Worm (Caenorhabditis elegans) whole organism, L4 larva: ENCODE data around the gene R09E10.13.

Experiments
- D1046.2 ChIP-seq: fragments of 200-800 bp; sonication (Bioruptor generic); IDR thresholded peaks from 2 replicates; pipeline ENCODE4 v1.3.6; 2022; ENCODE audit warnings: missing genetic modification characterization, missing compliant biosample characterization
- F26F4.8 ChIP-seq: fragments of 200-800 bp; sonication (Bioruptor generic); conservative IDR thresholded peaks from 2 replicates; pipeline ENCODE4 v1.3.6; 2022; ENCODE audit warnings: missing genetic modification characterization, missing compliant biosample characterization
- F44E2.7 ChIP-seq: fragments of 200-800 bp; sonication (Bioruptor generic); IDR thresholded peaks from 2 replicates; pipeline ENCODE4 v2.1.2; 2022; ENCODE audit warnings: missing genetic modification characterization, missing compliant biosample characterization
- F49E8.2 ChIP-seq: sonication (generic microtip); optimal IDR thresholded peaks from 2 replicates; lab custom pipeline; 2016; ENCODE audit warnings: missing compliant biosample characterization, mild to moderate bottlenecking, missing genetic modification characterization, borderline replicate concordance
- R02D3.7 ChIP-seq: fragments of 150-350 bp; sonication (generic microtip); optimal IDR thresholded peaks from 3 replicates; lab custom pipeline; 2014; ENCODE audit warnings: missing biosample characterization, missing genetic modification characterization
- T26A8.4 ChIP-seq: fragments of 200-800 bp; sonication (Bioruptor generic); IDR thresholded peaks from 2 replicates; pipeline ENCODE4 v1.3.6; 2022; ENCODE audit warnings: missing genetic modification characterization, missing compliant biosample characterization
- Y48G9A.11 ChIP-seq: fragments of 200-800 bp; sonication (Bioruptor generic); IDR thresholded peaks from 2 replicates; pipeline ENCODE4 v1.3.6; 2022; ENCODE audit warnings: missing genetic modification reagents, missing genetic modification characterization, missing compliant biosample characterization
- Y75B8A.6 ChIP-seq: fragments of 200-800 bp; sonication (Bioruptor generic); IDR thresholded peaks from 2 replicates; pipeline ENCODE4 v1.3.6; 2022; ENCODE audit warnings: missing genetic modification reagents, missing genetic modification characterization, missing compliant biosample characterization
- ZK337.2 ChIP-seq: fragments of 200-800 bp; sonication (Bioruptor generic); IDR thresholded peaks from 2 replicates; pipeline ENCODE4 v1.3.6; 2022; ENCODE audit warnings: missing genetic modification reagents, missing genetic modification characterization, missing compliant biosample characterization
- ceh-44 ChIP-seq: fragments of 200-800 bp; sonication (Bioruptor generic); IDR thresholded peaks from 2 replicates; pipeline ENCODE4 v1.3.6; 2022; ENCODE audit warnings: missing genetic modification reagents, missing genetic modification characterization, missing compliant biosample characterization
- ctbp-1 ChIP-seq: fragments of 200-800 bp; sonication (Bioruptor generic); IDR thresholded peaks from 2 replicates; pipeline ENCODE4 v1.3.6; 2022; ENCODE audit warnings: missing genetic modification reagents, missing genetic modification characterization, missing compliant biosample characterization
- daf-16 ChIP-seq, 3 experiments: sonication (generic microtip); optimal IDR thresholded peaks; 2 replicates each; lab custom pipeline; 2016 to 2017; ENCODE audit warnings: missing genetic modification characterization in 3 of 3, missing genetic modification reagents in 3 of 3, mild to moderate bottlenecking in 2 of 3, missing compliant biosample characterization in 2 of 3, missing biosample characterization in 1 of 3, moderate library complexity in 1 of 3
- daf-19 ChIP-seq: fragments of 200-800 bp; sonication (Bioruptor generic); conservative IDR thresholded peaks from 2 replicates; pipeline ENCODE4 v1.3.6; 2022; ENCODE audit warnings: missing genetic modification characterization, missing compliant biosample characterization
- gei-8 ChIP-seq: fragments of 200-800 bp; sonication (Bioruptor generic); optimal IDR thresholded peaks from 2 replicates; lab custom pipeline; 2018; ENCODE audit warnings: mild to moderate bottlenecking, missing genetic modification characterization, missing compliant biosample characterization
- hif-1 ChIP-seq, 2 experiments: sonication (generic microtip); optimal IDR thresholded peaks; 2 replicates each; lab custom pipeline; 2016 to 2017; ENCODE audit warnings: missing compliant biosample characterization in 2 of 2, missing genetic modification characterization in 2 of 2, missing genetic modification reagents in 2 of 2, missing genotype in 2 of 2, mild to moderate bottlenecking in 1 of 2
- hlh-11 ChIP-seq: fragments of 200-800 bp; sonication (Bioruptor generic); optimal IDR thresholded peaks from 2 replicates; lab custom pipeline; 2018; ENCODE audit warnings: mild to moderate bottlenecking, missing genetic modification characterization, missing compliant biosample characterization
- hlh-30 ChIP-seq: sonication (generic microtip); optimal IDR thresholded peaks from 2 replicates; lab custom pipeline; 2017; ENCODE audit warnings: antibody characterized with exemption, mild to moderate bottlenecking, missing genetic modification characterization, missing compliant biosample characterization; ENCODE audit not compliant: insufficient read depth
- hmg-1.1 ChIP-seq: fragments of 200-800 bp; sonication (Bioruptor generic); IDR thresholded peaks from 2 replicates; pipeline ENCODE4 v1.3.6; 2022; ENCODE audit warnings: missing genetic modification reagents, missing genetic modification characterization, missing compliant biosample characterization
- lim-7 ChIP-seq: fragments of 200-800 bp; sonication (Bioruptor generic); IDR thresholded peaks from 2 replicates; pipeline ENCODE4 v1.3.6; 2022; ENCODE audit warnings: missing genetic modification characterization, missing compliant biosample characterization
- lin-29 ChIP-seq: fragments of 200-800 bp; sonication (Bioruptor generic); IDR thresholded peaks from 2 replicates; pipeline ENCODE4 v1.3.6; 2022; ENCODE audit warnings: missing genetic modification reagents, missing genetic modification characterization, missing compliant biosample characterization
- lin-38 ChIP-seq: fragments of 200-800 bp; sonication (Bioruptor generic); IDR thresholded peaks from 2 replicates; pipeline ENCODE4 v1.3.6; 2022; ENCODE audit warnings: missing genetic modification reagents, missing genetic modification characterization, missing compliant biosample characterization
- madf-5 ChIP-seq, 2 experiments: fragments of 200-800 bp; sonication (Bioruptor generic); IDR thresholded peaks; 2 replicates each; pipeline ENCODE4 v1.3.6; 2022; ENCODE audit warnings: missing compliant biosample characterization in 2 of 2, missing genetic modification characterization in 2 of 2
- madf-9 ChIP-seq: fragments of 200-800 bp; sonication (Bioruptor generic); conservative IDR thresholded peaks from 2 replicates; pipeline ENCODE4 v1.3.6; 2022; ENCODE audit warnings: missing genetic modification reagents, missing genetic modification characterization, missing compliant biosample characterization
- mdt-29 ChIP-seq: fragments of 200-800 bp; sonication (Bioruptor generic); IDR thresholded peaks from 2 replicates; pipeline ENCODE4 v1.3.6; 2022; ENCODE audit warnings: missing genetic modification reagents, missing genetic modification characterization, missing compliant biosample characterization
- mes-2 ChIP-seq: sonication (generic microtip); optimal IDR thresholded peaks from 2 replicates; lab custom pipeline; 2016; ENCODE audit warnings: missing genotype, mild to moderate bottlenecking, missing genetic modification characterization, missing compliant biosample characterization; ENCODE audit not compliant: poor library complexity, severe bottlenecking
- mxl-2 ChIP-seq: fragments of 200-800 bp; sonication (Bioruptor generic); conservative IDR thresholded peaks from 2 replicates; pipeline ENCODE4 v1.3.6; 2022; ENCODE audit warnings: missing genetic modification reagents, missing genetic modification characterization, missing compliant biosample characterization
- mxl-3 ChIP-seq: fragments of 200-800 bp; sonication (Bioruptor generic); optimal IDR thresholded peaks from 2 replicates; lab custom pipeline; 2018; ENCODE audit warnings: mild to moderate bottlenecking, missing genetic modification characterization, missing compliant biosample characterization
- nhr-11 ChIP-seq: fragments of 150-350 bp; optimal IDR thresholded peaks from 2 replicates; lab custom pipeline; 2014; ENCODE audit warnings: missing biosample characterization, missing genetic modification characterization
- nhr-111 ChIP-seq: fragments of 200-800 bp; sonication (Bioruptor generic); optimal IDR thresholded peaks from 2 replicates; lab custom pipeline; 2018; ENCODE audit warnings: mild to moderate bottlenecking, missing genetic modification characterization, missing compliant biosample characterization
- nhr-28 ChIP-seq: fragments of 150-350 bp; optimal IDR thresholded peaks from 2 replicates; lab custom pipeline; 2014; ENCODE audit warnings: missing biosample characterization, missing genetic modification characterization
- nhr-41 ChIP-seq: fragments of 200-800 bp; sonication (Bioruptor generic); IDR thresholded peaks from 2 replicates; pipeline ENCODE4 v1.3.6; 2022; ENCODE audit warnings: missing genetic modification reagents, missing genetic modification characterization, missing compliant biosample characterization
- nhr-48 ChIP-seq: sonication (generic microtip); optimal IDR thresholded peaks from 2 replicates; lab custom pipeline; 2016; ENCODE audit warnings: mild to moderate bottlenecking, missing genetic modification characterization, missing compliant biosample characterization
- nhr-6 ChIP-seq: fragments of 150-350 bp; optimal IDR thresholded peaks from 2 replicates; lab custom pipeline; 2014; ENCODE audit warnings: missing biosample characterization, missing genetic modification characterization
- nhr-77 ChIP-seq: fragments of 150-350 bp; optimal IDR thresholded peaks from 2 replicates; lab custom pipeline; 2014; ENCODE audit warnings: missing biosample characterization, missing genetic modification characterization
- pqm-1 ChIP-seq: sonication (generic microtip); optimal IDR thresholded peaks from 2 replicates; lab custom pipeline; 2017; ENCODE audit warnings: missing biosample characterization, missing genetic modification characterization
- saeg-2 ChIP-seq: fragments of 200-800 bp; sonication (Bioruptor generic); IDR thresholded peaks from 2 replicates; pipeline ENCODE4 v1.3.6; 2022; ENCODE audit warnings: missing genetic modification reagents, missing genetic modification characterization, missing compliant biosample characterization
- skn-1 ChIP-seq: fragments of 150-350 bp; optimal IDR thresholded peaks from 2 replicates; lab custom pipeline; 2014; ENCODE audit warnings: missing biosample characterization, missing genetic modification characterization
- snpc-1.2 ChIP-seq: fragments of 200-800 bp; sonication (Bioruptor generic); IDR thresholded peaks from 2 replicates; pipeline ENCODE4 v1.3.6; 2022; ENCODE audit warnings: missing genetic modification reagents, missing genetic modification characterization, missing compliant biosample characterization
- spr-3 ChIP-seq: fragments of 200-800 bp; sonication (Bioruptor generic); optimal IDR thresholded peaks from 2 replicates; lab custom pipeline; 2018; ENCODE audit warnings: mild to moderate bottlenecking, missing genetic modification characterization, missing compliant biosample characterization
- unc-62 ChIP-seq, 3 experiments: fragments of 150-350 bp in 1 of 3; sonication (generic microtip); optimal IDR thresholded peaks in 2 of 3; peaks in 1 of 3; 1 replicate in 1 of 3; 2 replicates in 2 of 3; lab custom pipeline; 2014 to 2017; ENCODE audit warnings: missing biosample characterization in 3 of 3, missing genetic modification characterization in 3 of 3, missing genetic modification reagents in 3 of 3, missing genotype in 1 of 3
- vab-7 ChIP-seq: fragments of 200-800 bp; sonication (Bioruptor generic); IDR thresholded peaks from 2 replicates; pipeline ENCODE4 v1.3.6; 2022; ENCODE audit warnings: missing genetic modification reagents, missing genetic modification characterization, missing compliant biosample characterization
- zag-1 ChIP-seq: fragments of 150-350 bp; optimal IDR thresholded peaks from 2 replicates; lab custom pipeline; 2014; ENCODE audit warnings: missing biosample characterization, missing genetic modification characterization
- zfp-3 ChIP-seq: fragments of 200-800 bp; sonication (Bioruptor generic); conservative IDR thresholded peaks from 2 replicates; pipeline ENCODE4 v1.3.6; 2022; ENCODE audit warnings: missing genetic modification reagents, missing genetic modification characterization, missing compliant biosample characterization
- zip-11 ChIP-seq: fragments of 200-800 bp; sonication (Bioruptor generic); IDR thresholded peaks from 2 replicates; pipeline ENCODE4 v1.3.6; 2022; ENCODE audit warnings: missing genetic modification characterization, missing compliant biosample characterization
- ztf-7 ChIP-seq: fragments of 150-350 bp; optimal IDR thresholded peaks from 2 replicates; lab custom pipeline; 2014; ENCODE audit warnings: missing biosample characterization, missing genetic modification characterization

Gene R09E10.13

DNA sequence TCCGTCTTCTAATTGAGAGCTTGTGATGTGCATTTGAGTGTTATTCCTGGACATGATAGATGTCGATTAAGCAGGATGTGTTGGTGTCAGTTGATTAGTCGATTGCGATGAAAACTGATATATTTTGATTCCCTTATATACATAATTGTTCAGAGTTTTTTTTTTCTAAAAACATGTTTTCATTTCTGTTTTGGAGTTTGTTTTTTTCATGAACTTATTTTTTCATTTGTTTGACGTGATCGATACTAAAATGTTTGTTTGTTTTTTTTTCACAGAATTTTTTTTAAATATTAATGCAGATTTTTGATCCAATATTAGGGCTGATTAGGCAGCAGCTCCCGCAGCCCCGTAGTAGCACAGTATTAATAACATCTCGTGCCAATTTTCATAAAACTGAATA lies 23.3 kb upstream of the R09E10.13 start, which contains the start of gene R09E10.2:
R09E10.2 (minus strand) TSS at position 101 of the 400 bp plus-strand sequence.
- TF ChIP-seq unc-62 (GFP tag; optimal IDR thresholded peaks at IDR 0.05 in 1 of 2; lab: Kevin White, UChicago), result peak in 1 of 2 experiments; percentile 38
- TF ChIP-seq unc-62 (tag; optimal IDR thresholded peaks at IDR 0.05; lab: Kevin White, UChicago), result no peak
- TF ChIP-seq Y75B8A.6 (GFP tag; lab: Robert Waterston, UW), result no peak

DNA sequence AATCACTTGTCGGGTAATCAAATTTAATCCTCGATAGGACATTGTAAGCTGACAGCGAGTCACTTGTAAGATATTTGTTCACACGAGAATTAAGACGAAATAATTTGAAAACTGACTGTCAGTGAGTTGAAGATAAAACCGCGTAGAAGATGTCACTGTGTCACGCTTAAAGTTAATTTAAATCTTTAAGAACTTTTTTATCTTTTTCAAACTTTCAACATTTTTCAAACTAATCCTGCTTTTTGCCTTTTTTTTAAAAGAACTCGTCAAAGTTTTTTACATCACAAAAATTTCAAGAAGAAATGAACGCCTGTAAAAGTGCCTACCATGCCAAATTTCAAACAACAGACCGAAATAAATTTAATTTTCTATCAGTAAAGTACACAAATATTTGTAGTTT lies 18.6 kb upstream of the R09E10.13 start, which contains the start of gene acs-18:
acs-18 (minus strand) TSS at position 101 of the 400 bp plus-strand sequence.
- no peak for TF ChIP-seq mxl-2
- no peak for TF ChIP-seq snpc-1.2
- TF ChIP-seq nhr-6 (tag; lab: Kevin White, UChicago), result no peak
- no peak for TF ChIP-seq nhr-111
- TF ChIP-seq mdt-29 (GFP tag; lab: Robert Waterston, UW), result no peak
- no peak for TF ChIP-seq ZK337.2 (GFP tag; lab: Robert Waterston, UW)
- no peak for TF ChIP-seq nhr-48 (tag; lab: Kevin White, UChicago)
- no peak for TF ChIP-seq F49E8.2 (tag; lab: Kevin White, UChicago)
- no peak for TF ChIP-seq Y48G9A.11 (GFP tag; lab: Robert Waterston, UW)
- TF ChIP-seq lin-29, result no peak
- TF ChIP-seq hif-1 (tag; optimal IDR thresholded peaks at IDR 0.05; lab: Kevin White, UChicago), result no peak

- TF ChIP-seq D1046.2 (GFP tag; lab: Robert Waterston, UW) (no peak), ztf-7 (no peak), vab-7 (GFP tag; lab: Robert Waterston, UW) (no peak), hlh-11 (tag; lab: Kevin White, UChicago) (no peak), saeg-2 (GFP tag; lab: Robert Waterston, UW) (no peak), snpc-1.2 (peak; percentile 84), spr-3 (GFP tag; lab: Kevin White, UChicago) (no peak), lin-38 (GFP tag; lab: Robert Waterston, UW) (no peak), skn-1 (tag; lab: Kevin White, UChicago) (no peak), nhr-41 (GFP tag; lab: Robert Waterston, UW) (0 out of 2 replicates have a peak, but pooled peaks have one; percentile 15), F44E2.7 (GFP tag; lab: Robert Waterston, UW) (no peak), nhr-77 (tag; lab: Kevin White, UChicago) (no peak), ZK337.2 (GFP tag; lab: Robert Waterston, UW) (no peak), lim-7 (GFP tag; lab: Robert Waterston, UW) (peak; percentile 75), madf-5 (GFP tag; IDR thresholded peaks at IDR 0.05; lab: Robert Waterston, UW) (no peak), pqm-1 (tag; lab: Kevin White, UChicago) (no peak), gei-8 (GFP tag; lab: Kevin White, UChicago) (no peak), zfp-3 (GFP tag; lab: Robert Waterston, UW) (no peak), daf-19 (GFP tag; lab: Robert Waterston, UW) (no peak), T26A8.4 (GFP tag; lab: Robert Waterston, UW) (peak; percentile 24; the same call in 1 of the 2 replicates), unc-62 (GFP tag; optimal IDR thresholded peaks at IDR 0.05 in 1 of 2; lab: Kevin White, UChicago) (no peak), unc-62 (tag; optimal IDR thresholded peaks at IDR 0.05; lab: Kevin White, UChicago) (no peak), mes-2 (tag; lab: Kevin White, UChicago) (no peak), mxl-3 (no peak), zip-11 (GFP tag; lab: Robert Waterston, UW) (no peak), ceh-44 (peak; percentile 39; the same call in 1 of the 2 replicates), F26F4.8 (GFP tag; lab: Robert Waterston, UW) (0 out of 2 replicates have a peak, but pooled peaks have one; percentile 52), hmg-1.1 (no peak), hlh-30 (tag; lab: Kevin White, UChicago) (no peak), zag-1 (tag; lab: Kevin White, UChicago) (no peak), madf-9 (GFP tag; lab: Robert Waterston, UW) (no peak), nhr-11 (tag; lab: Kevin White, UChicago) (no peak), R02D3.7 (tag; lab: Kevin White, UChicago) (no peak), Y48G9A.11 (GFP tag; lab: Robert Waterston, UW) (no peak), mxl-2 (no peak), ctbp-1 (no peak), nhr-28 (tag; lab: Kevin White, UChicago) (no peak), daf-16 (GFP tag; optimal IDR thresholded peaks at IDR 0.05; lab: Kevin White, UChicago) (no peak), daf-16 (tag; optimal IDR thresholded peaks at IDR 0.05; lab: Kevin White, UChicago) (no peak)
These were observed 16.2 kb upstream of the R09E10.13 start for ce11 chrIV:10311115-10311514.
